Fruit fly (Drosophila melanogaster): ENCODE results near the gene Cmpk.

Gene Cmpk

DNA sequence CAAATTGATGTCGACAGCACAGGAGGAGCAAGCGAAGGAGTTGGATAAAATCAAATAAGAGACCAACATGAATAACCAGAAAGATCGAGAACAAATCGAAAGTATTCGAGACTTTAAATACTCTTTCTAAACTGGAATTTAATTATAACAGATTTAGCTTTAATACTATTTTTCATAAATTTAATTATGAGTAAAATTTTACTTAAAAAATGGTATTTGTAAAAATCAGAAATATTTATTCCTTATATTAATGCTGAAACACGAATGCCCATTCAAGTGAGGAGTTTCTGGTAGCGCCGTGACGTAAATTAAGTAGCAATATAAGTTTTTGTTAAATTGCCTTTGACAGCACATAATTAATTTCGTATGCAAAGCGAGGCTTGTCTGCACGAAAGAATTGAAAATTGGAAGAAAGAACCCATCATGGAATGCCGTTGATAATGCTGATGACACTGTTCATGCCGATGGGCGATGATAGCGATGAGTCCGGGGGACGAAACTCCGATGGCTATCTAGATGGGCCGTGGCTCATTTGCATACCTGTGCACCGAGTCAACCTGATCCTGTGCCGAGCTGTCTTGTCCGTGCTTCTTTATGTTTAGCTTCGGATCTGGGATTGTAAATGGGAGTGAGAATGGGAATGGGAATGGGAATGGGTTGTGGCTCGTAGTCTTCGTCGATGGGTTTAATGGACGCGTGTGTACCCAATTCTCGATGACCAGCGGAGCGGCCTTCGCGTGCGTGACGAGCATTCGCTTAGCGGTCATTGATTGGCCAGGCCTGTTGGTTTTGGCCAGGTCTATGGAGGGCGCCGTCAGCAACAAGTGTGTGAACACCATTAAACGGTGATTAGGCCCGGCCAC lies 42.2 kb downstream of the Cmpk start (continued):
- no peak for TF ChIP-seq NC2β (GFP tag; optimal IDR thresholded peaks at IDR 0.05)
- no peak for TF ChIP-seq CG9215 (GFP tag; IDR thresholded peaks at IDR 0.05)
- TF ChIP-seq CG8388 (GFP tag; optimal IDR thresholded peaks at IDR 0.05) = peak; percentile 60
- no peak for TF ChIP-seq Chrac-16 (GFP tag; optimal IDR thresholded peaks at IDR 0.05)
- TF ChIP-seq Fer1 (GFP tag; optimal IDR thresholded peaks at IDR 0.05) = no peak
- TF ChIP-seq CG4360 (GFP tag; IDR thresholded peaks at IDR 0.05) = peak; percentile 21; the same call in 1 of the 2 replicates
- TF ChIP-seq Atf6 (GFP tag; IDR thresholded peaks at IDR 0.05) = no peak
- peak; percentile 29 for TF ChIP-seq Abd-B (GFP tag; optimal IDR thresholded peaks at IDR 0.05)
- TF ChIP-seq CG10209 (GFP tag; optimal IDR thresholded peaks at IDR 0.05) = no peak
- no peak for TF ChIP-seq Dek (tag; optimal IDR thresholded peaks at IDR 0.05)
- no peak for TF ChIP-seq YL-1 (GFP tag; optimal IDR thresholded peaks at IDR 0.05)
- peak; percentile 6 for TF ChIP-seq CG6254 (GFP tag; optimal IDR thresholded peaks at IDR 0.05)
- no peak for TF ChIP-seq dan (GFP tag; IDR thresholded peaks at IDR 0.05)
- no peak for TF ChIP-seq hb (GFP tag; IDR thresholded peaks at IDR 0.05; ENCODE audit: partially characterized antibody)
- TF ChIP-seq kay (GFP tag; optimal IDR thresholded peaks at IDR 0.05) = no peak
- no peak for TF ChIP-seq gsb (GFP tag; IDR thresholded peaks at IDR 0.05)
- no peak for TF ChIP-seq Ada2b (GFP tag; IDR thresholded peaks at IDR 0.05)
- peak; percentile 67 for TF ChIP-seq CG7839 (tag; optimal IDR thresholded peaks at IDR 0.05)
- TF ChIP-seq Deaf1 (tag; optimal IDR thresholded peaks at IDR 0.05) = no peak
- no peak for TF ChIP-seq zen2 (GFP tag; IDR thresholded peaks at IDR 0.05; ENCODE audit: partially characterized antibody)
- TF ChIP-seq CG16813 (GFP tag; IDR thresholded peaks at IDR 0.05; ENCODE audit: partially characterized antibody) = no peak
- TF ChIP-seq CG7271 (tag; optimal IDR thresholded peaks at IDR 0.05) = peak; percentile 29
- TF ChIP-seq scrt (GFP tag; optimal IDR thresholded peaks at IDR 0.05) = peak; percentile 26
- no peak for TF ChIP-seq MBD-R2 (GFP tag; IDR thresholded peaks at IDR 0.05)
- TF ChIP-seq CG6765 (GFP tag; optimal IDR thresholded peaks at IDR 0.05) = no peak
- no peak for TF ChIP-seq usp (GFP tag; optimal IDR thresholded peaks at IDR 0.05)
- TF ChIP-seq Sox102F (GFP tag; optimal IDR thresholded peaks at IDR 0.05) = peak; percentile 15
- no peak for TF ChIP-seq dati (GFP tag; IDR thresholded peaks at IDR 0.05)
- TF ChIP-seq unc-4 (GFP tag; IDR thresholded peaks at IDR 0.05; ENCODE audit: partially characterized antibody) = no peak
- TF ChIP-seq CG4854 (GFP tag; optimal IDR thresholded peaks at IDR 0.05) = no peak
- TF ChIP-seq fd102C (GFP tag; optimal IDR thresholded peaks at IDR 0.05) = no peak
- TF ChIP-seq CG1647 (GFP tag; optimal IDR thresholded peaks at IDR 0.05) = no peak
- no peak for TF ChIP-seq wek (GFP tag; optimal IDR thresholded peaks at IDR 0.05)
- no peak for TF ChIP-seq corto (GFP tag; optimal IDR thresholded peaks at IDR 0.05)
- TF ChIP-seq ham (GFP tag; IDR thresholded peaks at IDR 0.05) = no peak
- no peak for TF ChIP-seq Max (GFP tag; optimal IDR thresholded peaks at IDR 0.05)
- TF ChIP-seq tx (GFP tag; optimal IDR thresholded peaks at IDR 0.05) = no peak
- TF ChIP-seq CG6813 (GFP tag; optimal IDR thresholded peaks at IDR 0.05) = peak; percentile 5
- no peak for TF ChIP-seq CG10565 (GFP tag; optimal IDR thresholded peaks at IDR 0.05)
- no peak for TF ChIP-seq Neu2 (GFP tag; optimal IDR thresholded peaks at IDR 0.05; ENCODE audit: borderline replicate concordance)
- no peak for TF ChIP-seq CG31365 (tag; optimal IDR thresholded peaks at IDR 0.05)
- TF ChIP-seq crol (GFP tag; IDR thresholded peaks at IDR 0.05) = peak; percentile 40; the same call in 1 of the 2 replicates
- no peak for TF ChIP-seq Dp (GFP tag; optimal IDR thresholded peaks at IDR 0.05)
- TF ChIP-seq Dip2 (GFP tag; IDR thresholded peaks at IDR 0.05) = no peak
- TF ChIP-seq knrl (GFP tag; IDR thresholded peaks at IDR 0.05; ENCODE audit: partially characterized antibody) = no peak
- TF ChIP-seq CG30403 (GFP tag; optimal IDR thresholded peaks at IDR 0.05) = peak; percentile 10
- TF ChIP-seq Ets65A (GFP tag) = peak; percentile 5
- TF ChIP-seq CG17802 (tag; optimal IDR thresholded peaks at IDR 0.05) = no peak
- no peak for TF ChIP-seq Doc3 (GFP tag; IDR thresholded peaks at IDR 0.05; ENCODE audit: partially characterized antibody)

All from whole organism, embryonic.